Worm (Caenorhabditis elegans) whole organism, L3 larva: Measurements from ENCODE around the gene kgb-1.
A peak's percentile ranks its signal among the peaks of the same experiment; 100 is the strongest.

ENCODE experiments used
- R02D3.7 ChIP-seq: fragments of 150-350 bp; optimal IDR thresholded peaks from 2 replicates; lab custom pipeline; 2014; ENCODE audit warnings: missing biosample characterization, missing genetic modification characterization
- ZK546.5 ChIP-seq: sonication (generic microtip); optimal IDR thresholded peaks from 2 replicates; lab custom pipeline; 2017; ENCODE audit warnings: missing biosample characterization, missing genetic modification characterization
- aly-2 ChIP-seq: fragments of 150-350 bp; optimal IDR thresholded peaks from 2 replicates; lab custom pipeline; 2014; ENCODE audit warnings: missing biosample characterization, missing genetic modification characterization
- ceh-16 ChIP-seq: sonication (generic microtip); optimal IDR thresholded peaks from 2 replicates; lab custom pipeline; 2017; ENCODE audit warnings: missing biosample characterization, missing genetic modification characterization
- ceh-28 ChIP-seq: fragments of 150-350 bp; optimal IDR thresholded peaks from 2 replicates; lab custom pipeline; 2014; ENCODE audit warnings: missing biosample characterization, missing genetic modification reagents, missing genetic modification characterization
- ceh-82 ChIP-seq: fragments of 150-350 bp; optimal IDR thresholded peaks from 2 replicates; lab custom pipeline; 2014; ENCODE audit warnings: missing biosample characterization, missing genetic modification characterization
- ceh-9 ChIP-seq: sonication (generic microtip); optimal IDR thresholded peaks from 2 replicates; lab custom pipeline; 2018; ENCODE audit warnings: missing biosample characterization, missing genetic modification characterization
- daf-12 ChIP-seq: fragments of 150-350 bp; optimal IDR thresholded peaks from 2 replicates; lab custom pipeline; 2014; ENCODE audit warnings: missing biosample characterization, missing genetic modification reagents, missing genetic modification characterization
- egl-5 ChIP-seq: fragments of 150-350 bp; optimal IDR thresholded peaks from 2 replicates; lab custom pipeline; 2017; ENCODE audit warnings: missing biosample characterization, missing genetic modification reagents, missing genetic modification characterization, inconsistent platforms
- elt-1 ChIP-seq: fragments of 150-350 bp; optimal IDR thresholded peaks from 2 replicates; lab custom pipeline; 2014; ENCODE audit warnings: missing biosample characterization, missing genetic modification characterization
- elt-2 ChIP-seq: sonication (generic microtip); optimal IDR thresholded peaks from 2 replicates; lab custom pipeline; 2016; ENCODE audit warnings: missing genetic modification reagents, mild to moderate bottlenecking, missing genetic modification characterization, missing compliant biosample characterization
- elt-3 ChIP-seq, 3 experiments: fragments of 150-350 bp in 1 of 3; sonication (generic microtip) in 2 of 3; optimal IDR thresholded peaks; 2 replicates in 2 of 3; 4 replicates in 1 of 3; lab custom pipeline; 2014 to 2017; ENCODE audit warnings: missing biosample characterization in 3 of 3, missing genetic modification characterization in 3 of 3
- eor-1 ChIP-seq, 2 experiments: fragments of 150-350 bp; optimal IDR thresholded peaks; 2 replicates each; lab custom pipeline; 2014 to 2018; ENCODE audit warnings: missing biosample characterization in 2 of 2, missing genetic modification characterization in 2 of 2
- fkh-10 ChIP-seq: sonication (generic microtip); optimal IDR thresholded peaks from 2 replicates; lab custom pipeline; 2017; ENCODE audit warnings: missing biosample characterization, missing genetic modification reagents, missing genetic modification characterization
- fkh-2 ChIP-seq: fragments of 150-350 bp; optimal IDR thresholded peaks from 2 replicates; lab custom pipeline; 2014; ENCODE audit warnings: missing biosample characterization, missing genetic modification reagents, missing genetic modification characterization
- fos-1 ChIP-seq: fragments of 150-350 bp; optimal IDR thresholded peaks from 2 replicates; lab custom pipeline; 2014; ENCODE audit warnings: missing biosample characterization, missing genetic modification characterization
- hmg-11 ChIP-seq: sonication (generic microtip); optimal IDR thresholded peaks from 2 replicates; lab custom pipeline; 2016; ENCODE audit warnings: missing genetic modification characterization, missing compliant biosample characterization
- jun-1 ChIP-seq: fragments of 150-350 bp; optimal IDR thresholded peaks from 2 replicates; lab custom pipeline; 2014; ENCODE audit warnings: missing biosample characterization, missing genetic modification reagents, missing genetic modification characterization
- lin-15B ChIP-seq: fragments of 150-350 bp; optimal IDR thresholded peaks from 2 replicates; lab custom pipeline; 2014; ENCODE audit warnings: missing biosample characterization, missing genetic modification characterization
- lin-39 ChIP-seq: fragments of 150-350 bp; optimal IDR thresholded peaks from 2 replicates; lab custom pipeline; 2018; ENCODE audit warnings: missing biosample characterization, missing genetic modification reagents, missing genetic modification characterization
- lsy-12 ChIP-seq: sonication (generic microtip); optimal IDR thresholded peaks from 2 replicates; lab custom pipeline; 2016; ENCODE audit warnings: mild to moderate bottlenecking, missing genetic modification characterization, missing compliant biosample characterization
- mdl-1 ChIP-seq: fragments of 150-350 bp; optimal IDR thresholded peaks from 2 replicates; lab custom pipeline; 2014; ENCODE audit warnings: missing biosample characterization, missing genetic modification characterization
- mml-1 ChIP-seq: fragments of 150-350 bp; sonication (generic microtip); optimal IDR thresholded peaks from 3 replicates; lab custom pipeline; 2014; ENCODE audit warnings: missing biosample characterization, missing genetic modification characterization
- nfya-1 ChIP-seq: sonication (generic microtip); optimal IDR thresholded peaks from 2 replicates; lab custom pipeline; 2017; ENCODE audit warnings: missing genetic modification characterization, mild to moderate bottlenecking, missing compliant biosample characterization, antibody characterized with exemption, moderate library complexity; ENCODE audit not compliant: insufficient read depth
- nhr-11 ChIP-seq: fragments of 150-350 bp; optimal IDR thresholded peaks from 2 replicates; lab custom pipeline; 2014; ENCODE audit warnings: missing biosample characterization, missing genetic modification characterization
- nhr-12 ChIP-seq: fragments of 150-350 bp; optimal IDR thresholded peaks from 2 replicates; lab custom pipeline; 2014; ENCODE audit warnings: missing biosample characterization, missing genetic modification characterization
- nhr-23 ChIP-seq: fragments of 150-350 bp; optimal IDR thresholded peaks from 2 replicates; lab custom pipeline; 2014; ENCODE audit warnings: missing biosample characterization, missing genetic modification reagents, missing genetic modification characterization
- nhr-237 ChIP-seq: fragments of 150-350 bp; optimal IDR thresholded peaks from 2 replicates; lab custom pipeline; 2014; ENCODE audit warnings: missing biosample characterization, missing genetic modification characterization
- nhr-25 ChIP-seq: sonication (generic microtip); optimal IDR thresholded peaks from 2 replicates; lab custom pipeline; 2017; ENCODE audit warnings: missing biosample characterization, missing genetic modification characterization
- nhr-28 ChIP-seq: fragments of 150-350 bp; optimal IDR thresholded peaks from 2 replicates; lab custom pipeline; 2014; ENCODE audit warnings: missing biosample characterization, missing genetic modification characterization
- nhr-43 ChIP-seq: sonication (generic microtip); optimal IDR thresholded peaks from 2 replicates; lab custom pipeline; 2016; ENCODE audit warnings: mild to moderate bottlenecking, missing genetic modification characterization, missing compliant biosample characterization; ENCODE audit not compliant: poor library complexity, severe bottlenecking
- nhr-67 ChIP-seq: fragments of 150-350 bp; optimal IDR thresholded peaks from 2 replicates; lab custom pipeline; 2014; ENCODE audit warnings: missing biosample characterization, missing genetic modification characterization
- nhr-76 ChIP-seq: fragments of 150-350 bp; sonication (generic microtip); optimal IDR thresholded peaks from 5 replicates; lab custom pipeline; 2014; ENCODE audit warnings: missing biosample characterization, missing genetic modification characterization
- nhr-77 ChIP-seq: fragments of 150-350 bp; optimal IDR thresholded peaks from 2 replicates; lab custom pipeline; 2014; ENCODE audit warnings: missing biosample characterization, missing genetic modification characterization
- pha-4 ChIP-seq: fragments of 150-350 bp; optimal IDR thresholded peaks from 2 replicates; lab custom pipeline; 2014; ENCODE audit warnings: missing biosample characterization, missing genetic modification reagents, missing genetic modification characterization
- pqm-1 ChIP-seq: fragments of 150-350 bp; optimal IDR thresholded peaks from 2 replicates; lab custom pipeline; 2017; ENCODE audit warnings: missing biosample characterization, missing genetic modification characterization, inconsistent platforms
- skn-1 ChIP-seq: fragments of 150-350 bp; optimal IDR thresholded peaks from 2 replicates; lab custom pipeline; 2014; ENCODE audit warnings: missing biosample characterization, missing genetic modification characterization
- snpc-4 ChIP-seq: fragments of 150-350 bp; optimal IDR thresholded peaks from 2 replicates; lab custom pipeline; 2014; ENCODE audit warnings: missing biosample characterization, missing genetic modification characterization
- zag-1 ChIP-seq: fragments of 150-350 bp; optimal IDR thresholded peaks from 2 replicates; lab custom pipeline; 2014; ENCODE audit warnings: missing biosample characterization, missing genetic modification characterization
- ztf-11 ChIP-seq: fragments of 150-350 bp; optimal IDR thresholded peaks from 2 replicates; lab custom pipeline; 2014; ENCODE audit warnings: missing biosample characterization, missing genetic modification characterization
- ztf-4 ChIP-seq: fragments of 150-350 bp; optimal IDR thresholded peaks from 2 replicates; lab custom pipeline; 2014; ENCODE audit warnings: missing biosample characterization, missing genetic modification characterization

kgb-1 gene

DNA sequence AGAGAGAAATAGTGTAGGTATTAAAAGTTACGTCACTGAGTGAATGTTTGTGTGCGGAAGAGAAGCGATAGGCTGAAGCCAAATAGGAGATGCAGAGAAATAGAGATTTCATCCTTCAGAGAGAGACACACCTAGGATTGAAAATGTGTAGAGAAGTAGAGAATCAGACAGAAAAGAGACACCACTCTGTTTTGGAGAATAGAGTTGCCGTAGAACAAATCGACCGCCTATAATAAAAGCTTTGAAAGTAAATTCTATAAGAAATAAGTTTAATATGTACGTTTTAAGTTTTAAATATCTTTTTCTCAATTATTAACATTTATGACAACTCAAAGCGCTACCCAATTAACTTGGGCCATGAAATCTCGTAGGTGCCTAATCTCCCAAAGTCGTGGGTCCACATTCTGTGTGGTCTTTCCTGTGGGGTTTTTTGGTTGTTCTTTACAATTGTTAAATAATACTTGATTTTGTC is 621 bp upstream of the kgb-1 start, which contains the start of gene T07A9.12 (continued):
- TF ChIP-seq aly-2 (no peak), fkh-10 (GFP tag; lab: Kevin White, UChicago) (no peak), ceh-82 (no peak), ztf-4 (tag; lab: Kevin White, UChicago) (no peak), egl-5 (tag; lab: Kevin White, UChicago) (no peak), nhr-25 (tag; lab: Kevin White, UChicago) (peak; percentile 53)

DNA sequence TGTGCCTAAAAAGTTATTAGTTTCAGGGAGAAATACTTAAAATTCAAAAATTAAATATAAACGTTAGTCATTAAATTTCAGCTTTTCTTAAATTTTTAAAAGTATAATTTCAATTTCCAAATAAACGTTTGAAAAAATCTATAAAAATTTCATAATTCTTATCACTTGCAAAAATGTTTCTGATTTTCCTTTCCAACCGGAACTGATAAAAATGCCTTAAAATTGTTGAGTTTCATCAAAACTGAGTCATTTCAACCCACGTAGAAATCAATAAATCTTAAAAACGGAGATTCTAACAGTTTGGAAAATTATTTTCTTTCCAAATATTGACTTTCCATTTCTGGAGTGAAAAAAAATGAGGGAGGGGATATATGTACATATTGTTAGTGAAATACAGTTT is 943 bp downstream of the kgb-1 start:
- no peak for TF ChIP-seq ceh-16 (tag; lab: Kevin White, UChicago)
- TF ChIP-seq nhr-12 (tag; lab: Kevin White, UChicago) = no peak
- TF ChIP-seq pha-4 (tag; lab: Kevin White, UChicago) = peak; percentile 4
- TF ChIP-seq pqm-1 (tag; lab: Kevin White, UChicago) = peak; percentile 10
- no peak for TF ChIP-seq aly-2
- no peak for TF ChIP-seq fkh-10 (GFP tag; lab: Kevin White, UChicago)
- no peak for TF ChIP-seq ceh-82
- peak; percentile 53 for TF ChIP-seq elt-2 (tag; lab: Kevin White, UChicago)

DNA sequence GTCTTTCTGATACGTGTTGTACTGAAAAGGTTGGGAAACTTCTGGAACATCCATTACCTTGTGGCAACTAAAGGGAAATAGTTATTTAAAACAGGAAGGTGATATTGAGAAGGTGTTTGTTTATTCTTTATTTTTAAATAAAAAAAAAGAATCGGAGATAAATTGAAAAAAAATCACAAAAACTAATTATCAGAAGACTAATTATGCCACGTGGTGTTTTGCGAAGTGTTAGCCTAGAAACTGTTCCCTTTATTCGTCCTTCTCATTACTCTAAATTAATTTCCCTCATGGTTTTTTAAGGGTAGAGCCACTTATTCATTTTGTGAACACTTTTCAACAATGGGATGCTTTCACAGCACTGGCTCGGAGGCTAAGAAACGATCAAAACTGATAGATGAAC is 8.4 kb downstream of the kgb-1 start, which contains the start of gene gpa-4:
gpa-4 (plus strand) TSS at position 301 of the 400 bp plus-strand sequence.
- TF ChIP-seq ztf-4 (tag; lab: Kevin White, UChicago) (no peak), nhr-67 (tag; lab: Kevin White, UChicago) (no peak), jun-1 (tag; lab: Kevin White, UChicago) (no peak), egl-5 (tag; lab: Kevin White, UChicago) (no peak), nhr-11 (tag; lab: Kevin White, UChicago) (no peak), ztf-11 (no peak), zag-1 (tag; lab: Kevin White, UChicago) (no peak), fkh-2 (tag; lab: Kevin White, UChicago) (no peak), fos-1 (tag; lab: Kevin White, UChicago) (no peak)

DNA sequence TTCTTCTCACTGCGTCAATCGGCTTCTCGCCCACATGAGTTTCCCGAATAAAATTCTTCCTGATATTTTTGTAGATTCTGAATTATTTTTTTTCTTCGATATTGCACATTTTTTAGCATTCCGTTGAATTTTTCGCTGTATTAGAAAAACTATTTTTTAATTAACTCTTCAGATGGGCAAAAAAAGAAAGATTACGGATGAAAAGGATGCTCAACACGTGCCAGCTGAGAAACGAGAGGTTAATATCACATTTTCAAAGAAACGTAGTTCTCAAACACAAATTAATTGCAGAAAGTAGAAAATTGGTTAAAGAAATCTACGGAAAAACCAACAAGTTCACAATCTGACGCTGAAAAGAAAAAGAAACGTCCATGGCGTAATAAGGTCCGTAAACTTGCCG is 13.5 kb downstream of the kgb-1 start, which contains the start of gene rrp-8:
rrp-8 (plus strand) TSS at position 173 of the 400 bp plus-strand sequence.
- TF ChIP-seq pha-4 (tag; lab: Kevin White, UChicago) (no peak), nhr-23 (tag; lab: Kevin White, UChicago) (no peak), aly-2 (no peak), elt-3 (tag; optimal IDR thresholded peaks at IDR 0.05; lab: Kevin White, UChicago) (no peak), nhr-76 (no peak), R02D3.7 (no peak), fkh-10 (GFP tag; lab: Kevin White, UChicago) (no peak), ZK546.5 (no peak), nhr-28 (tag; lab: Kevin White, UChicago) (no peak), pqm-1 (tag; lab: Kevin White, UChicago) (no peak), mml-1 (tag; lab: Kevin White, UChicago) (no peak), lsy-12 (tag; lab: Kevin White, UChicago) (no peak), eor-1 (tag; optimal IDR thresholded peaks at IDR 0.05; lab: Kevin White, UChicago) (no peak), nhr-67 (tag; lab: Kevin White, UChicago) (no peak)

DNA sequence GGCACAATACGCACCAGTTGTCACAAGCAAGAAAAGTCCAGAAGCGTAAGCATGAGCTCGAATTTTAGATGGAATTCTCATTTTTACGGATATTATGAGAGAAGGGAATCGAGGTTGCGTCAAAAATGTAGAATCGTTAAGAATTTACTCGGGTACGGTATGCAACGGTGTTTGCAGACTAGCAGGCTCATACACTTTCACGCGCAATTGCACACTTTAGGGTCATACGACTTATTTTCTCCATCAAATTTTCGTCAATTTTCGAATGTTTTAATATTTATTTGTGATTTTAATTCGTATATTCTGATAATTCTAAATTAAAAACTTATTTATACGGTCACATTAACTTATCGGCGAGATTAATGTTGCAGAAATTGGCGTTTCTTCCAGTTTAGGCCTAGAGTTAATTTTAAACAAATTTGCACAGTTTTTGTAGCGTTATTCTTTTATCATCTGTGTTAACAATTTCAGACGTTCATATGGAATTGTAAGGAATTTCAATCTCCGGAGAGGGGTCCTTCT is 16.4 kb downstream of the kgb-1 start, which contains the start of the genes T07A9.15 and nog-1:
T07A9.15 (minus strand) TSS at position 138 of the 522 bp plus-strand sequence.
nog-1 (plus strand) TSS at position 472 of the 522 bp plus-strand sequence.
- TF ChIP-seq nhr-12 (tag; lab: Kevin White, UChicago) = no peak
- peak; percentile 63 for TF ChIP-seq nhr-23 (tag; lab: Kevin White, UChicago)
- TF ChIP-seq lin-15B (tag; lab: Kevin White, UChicago) = peak; percentile 70
- no peak for TF ChIP-seq nhr-11 (tag; lab: Kevin White, UChicago)
- TF ChIP-seq nhr-237 (tag; lab: Kevin White, UChicago) = no peak
- TF ChIP-seq snpc-4 = peak; percentile 41
- no peak for TF ChIP-seq fkh-2 (tag; lab: Kevin White, UChicago)
- no peak for TF ChIP-seq ceh-16 (tag; lab: Kevin White, UChicago)
- TF ChIP-seq lsy-12 (tag; lab: Kevin White, UChicago) = no peak
- TF ChIP-seq nhr-67 (tag; lab: Kevin White, UChicago) = no peak
- no peak for TF ChIP-seq daf-12 (tag; lab: Kevin White, UChicago)
- TF ChIP-seq nhr-76 = no peak
- TF ChIP-seq nhr-25 (tag; lab: Kevin White, UChicago) = peak; percentile 35
- no peak for TF ChIP-seq eor-1 (tag; optimal IDR thresholded peaks at IDR 0.05; lab: Kevin White, UChicago)
- no peak for TF ChIP-seq fos-1 (tag; lab: Kevin White, UChicago)
- peak; percentile 61 for TF ChIP-seq lin-39
- peak; percentile 15 for TF ChIP-seq ceh-28 (tag; lab: Kevin White, UChicago)
- peak; percentile 25 for TF ChIP-seq skn-1 (tag; lab: Kevin White, UChicago)
- no peak for TF ChIP-seq nhr-77
- no peak for TF ChIP-seq nhr-28 (tag; lab: Kevin White, UChicago)
- TF ChIP-seq pha-4 (tag; lab: Kevin White, UChicago) = peak; percentile 80
- peak; percentile 70 for TF ChIP-seq egl-5 (tag; lab: Kevin White, UChicago)
- peak; percentile 86 for TF ChIP-seq hmg-11 (tag; lab: Kevin White, UChicago)
- TF ChIP-seq ceh-9 (tag; lab: Kevin White, UChicago) = no peak
- peak; percentile 87 for TF ChIP-seq nfya-1 (tag; lab: Kevin White, UChicago)
- TF ChIP-seq aly-2 = no peak
- peak; percentile 12 for TF ChIP-seq pqm-1 (tag; lab: Kevin White, UChicago)
- TF ChIP-seq elt-1 (tag; lab: Kevin White, UChicago) = no peak
- TF ChIP-seq elt-2 (tag; lab: Kevin White, UChicago) = peak; percentile 22
- TF ChIP-seq ceh-82 = no peak
- TF ChIP-seq nhr-43 (tag; lab: Kevin White, UChicago) = no peak
- TF ChIP-seq mdl-1 (tag; lab: Kevin White, UChicago) = no peak
